Fruit fly (Drosophila melanogaster): ENCODE measurements around the gene CG3097.

CG3097 gene

DNA sequence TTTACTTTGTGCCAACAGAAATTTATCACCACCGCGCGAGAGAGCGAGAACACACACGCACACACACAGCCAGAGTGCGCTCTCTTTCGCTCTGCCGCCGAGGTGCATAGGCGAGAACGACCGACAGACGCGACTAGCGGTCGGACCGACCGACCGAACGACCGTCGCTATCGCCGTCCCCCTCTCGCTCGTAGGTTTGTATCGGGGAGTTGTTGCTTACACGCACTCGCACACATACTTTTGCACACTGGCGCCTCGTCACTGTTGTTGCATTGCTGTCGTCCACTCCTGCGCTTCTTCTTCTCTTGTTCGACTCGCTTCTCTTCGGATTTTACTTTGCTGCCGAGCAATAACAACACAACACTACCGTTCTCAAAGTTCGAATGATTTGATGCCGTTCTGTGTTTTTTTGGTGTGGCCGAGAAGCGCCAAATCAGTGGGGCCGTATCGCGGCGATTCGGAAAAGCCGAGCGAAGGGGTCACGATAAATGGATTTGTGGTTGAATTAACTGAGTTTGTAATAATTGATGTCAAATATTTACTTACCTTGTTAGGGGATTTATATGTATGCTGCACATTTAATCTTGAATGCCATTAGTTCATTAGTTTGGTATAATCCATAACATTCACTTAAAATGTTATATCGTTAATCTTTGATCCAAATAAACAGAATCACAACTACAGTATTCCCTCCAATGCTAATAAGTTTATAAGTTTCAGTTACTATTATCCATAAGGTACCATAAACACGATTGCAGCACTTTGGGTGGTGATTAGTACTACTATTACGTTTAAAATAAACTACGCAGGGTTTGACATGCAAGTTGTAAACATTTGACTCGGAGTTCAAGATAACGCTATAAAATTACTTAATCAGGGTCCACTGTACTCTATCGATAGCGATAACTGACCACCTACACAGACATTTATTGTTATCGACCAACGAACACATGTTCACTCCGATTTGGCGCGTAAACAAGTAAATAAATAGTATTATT is 23.4 kb downstream of the CG3097 start, which contains the start of the genes IntS6 and Rtel1:
TSS of gene IntS6 (minus strand) at position 391 of the 998 bp plus-strand sequence.
TSS of gene Rtel1 (plus strand) at position 884 of the 998 bp plus-strand sequence.
- TF ChIP-seq psq (optimal IDR thresholded peaks at IDR 0.05) = no peak
- no peak for TF ChIP-seq Sin3A (optimal IDR thresholded peaks at IDR 0.05)
- no peak for TF ChIP-seq ttk (optimal IDR thresholded peaks at IDR 0.05)
- TF ChIP-seq Myc (optimal IDR thresholded peaks at IDR 0.05) = no peak
- TF ChIP-seq h (optimal IDR thresholded peaks at IDR 0.05) = no peak
- TF ChIP-seq insv (optimal IDR thresholded peaks at IDR 0.05) = no peak

DNA sequence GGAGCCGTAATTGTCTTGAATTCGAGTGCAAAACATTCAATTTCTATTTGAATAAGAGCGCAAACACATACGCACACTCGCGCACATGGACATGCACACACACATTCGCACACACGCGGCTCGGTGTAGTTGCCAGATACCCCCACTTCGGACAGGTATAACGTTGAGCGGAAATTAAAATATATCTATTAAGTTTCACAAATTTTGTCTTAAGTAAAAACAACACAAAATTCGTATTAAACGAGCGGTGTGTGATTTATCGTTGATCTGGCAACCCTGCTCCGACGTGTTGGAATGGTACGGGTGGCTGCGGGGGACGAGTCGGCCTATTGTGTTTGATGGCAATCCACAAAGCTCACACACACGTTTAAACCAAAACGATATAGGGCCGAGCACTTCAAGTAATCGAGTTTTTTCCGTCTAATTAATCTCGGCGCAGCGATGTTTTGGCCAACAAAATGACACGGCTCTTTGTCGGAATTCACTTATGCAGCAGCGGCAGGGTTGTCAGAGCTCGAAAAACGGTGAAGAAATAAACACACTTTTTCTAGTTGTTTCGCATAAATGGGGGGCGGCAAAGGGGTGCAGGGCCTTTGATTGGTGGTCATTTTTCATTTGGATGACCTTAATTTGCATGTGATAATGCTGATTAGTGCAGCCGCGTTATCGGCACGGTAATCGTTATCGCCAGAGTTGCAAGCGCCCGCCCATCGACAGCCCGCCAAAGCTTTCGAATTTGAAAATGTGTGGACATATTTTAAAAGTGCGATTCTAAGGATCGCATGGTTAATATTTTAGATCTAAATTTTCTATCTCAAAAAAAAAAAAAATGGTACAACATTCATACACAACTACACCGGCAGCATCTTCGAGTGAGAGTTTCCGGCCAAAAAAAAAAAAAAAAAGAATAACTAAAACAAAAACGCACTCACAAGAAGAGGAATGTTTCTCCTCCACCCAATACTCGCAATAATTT is 24.5 kb downstream of the CG3097 start:
- no peak for TF ChIP-seq Myc (optimal IDR thresholded peaks at IDR 0.05)
- TF ChIP-seq ttk (optimal IDR thresholded peaks at IDR 0.05) = no peak
- no peak for TF ChIP-seq insv (optimal IDR thresholded peaks at IDR 0.05)
- TF ChIP-seq Sin3A (optimal IDR thresholded peaks at IDR 0.05) = no peak

DNA sequence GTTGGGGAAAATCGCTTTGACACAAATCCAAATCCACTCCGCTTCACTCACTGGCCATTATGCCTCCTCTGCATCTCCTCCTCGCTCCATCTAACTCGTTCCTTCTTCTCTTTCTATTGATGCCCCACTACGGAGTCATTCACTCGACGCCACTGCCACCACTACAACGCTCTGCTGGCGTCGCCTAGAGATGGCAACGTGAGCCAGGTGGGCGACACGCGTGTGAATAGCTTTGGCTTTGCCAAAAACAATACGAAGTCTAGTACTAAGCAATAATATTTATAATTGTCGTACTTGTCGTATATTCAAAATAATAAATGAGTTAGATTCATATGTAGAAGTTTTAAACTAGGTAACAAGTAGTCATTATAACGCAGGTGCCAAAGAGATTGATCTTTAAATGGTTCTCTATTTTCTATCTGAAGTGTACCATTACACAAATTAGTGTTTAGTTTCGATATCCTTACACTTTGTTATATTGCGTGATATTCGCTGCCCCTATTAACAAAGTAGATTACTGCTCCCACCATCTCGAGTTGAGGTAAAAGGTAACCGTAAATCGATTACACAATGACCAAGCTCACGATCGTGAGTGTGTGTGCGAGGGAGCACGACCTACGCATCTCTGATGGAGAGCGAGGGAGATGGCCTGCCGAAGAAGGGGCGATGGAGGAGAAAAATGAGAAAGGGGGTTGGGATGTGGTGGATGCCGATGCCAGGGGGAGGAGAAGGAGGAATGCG is 25.4 kb downstream of the CG3097 start:
- no peak for TF ChIP-seq insv (optimal IDR thresholded peaks at IDR 0.05)
- no peak for TF ChIP-seq Sin3A (optimal IDR thresholded peaks at IDR 0.05)
- no peak for TF ChIP-seq Myc (optimal IDR thresholded peaks at IDR 0.05)
- TF ChIP-seq psq (optimal IDR thresholded peaks at IDR 0.05) = no peak
- no peak for TF ChIP-seq h (optimal IDR thresholded peaks at IDR 0.05)
- no peak for TF ChIP-seq ttk (optimal IDR thresholded peaks at IDR 0.05)

DNA sequence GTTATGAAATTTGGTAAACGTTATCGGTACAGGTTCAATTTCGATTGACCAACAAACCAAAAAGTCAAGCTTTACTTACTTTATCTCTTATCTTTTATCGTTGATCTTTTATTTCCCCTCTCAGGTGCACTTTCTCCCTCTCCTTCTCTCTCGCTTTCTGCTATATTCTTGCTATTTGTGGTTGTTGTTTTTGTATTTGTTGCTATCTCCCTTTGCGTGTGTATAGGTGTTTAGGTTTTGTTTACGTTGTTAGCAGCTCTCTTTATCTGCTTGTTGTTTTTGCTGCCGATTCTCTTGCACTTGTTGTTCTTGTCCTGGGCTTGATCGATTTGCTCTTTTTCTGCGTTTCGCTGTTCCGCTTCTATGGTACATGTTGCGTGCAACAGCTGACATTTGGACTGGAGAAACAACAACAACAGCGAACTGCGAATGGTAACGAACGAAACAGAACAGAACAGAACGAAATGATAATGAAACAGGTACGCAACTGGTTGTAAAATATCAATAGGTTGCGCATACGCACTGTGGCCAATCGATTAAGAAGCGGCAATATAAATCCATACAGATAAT is 26.2 kb downstream of the CG3097 start:
- TF ChIP-seq insv (optimal IDR thresholded peaks at IDR 0.05) (no peak), Myc (optimal IDR thresholded peaks at IDR 0.05) (no peak), psq (optimal IDR thresholded peaks at IDR 0.05) (no peak), ttk (optimal IDR thresholded peaks at IDR 0.05) (no peak), h (optimal IDR thresholded peaks at IDR 0.05) (no peak), Sin3A (optimal IDR thresholded peaks at IDR 0.05) (no peak)

DNA sequence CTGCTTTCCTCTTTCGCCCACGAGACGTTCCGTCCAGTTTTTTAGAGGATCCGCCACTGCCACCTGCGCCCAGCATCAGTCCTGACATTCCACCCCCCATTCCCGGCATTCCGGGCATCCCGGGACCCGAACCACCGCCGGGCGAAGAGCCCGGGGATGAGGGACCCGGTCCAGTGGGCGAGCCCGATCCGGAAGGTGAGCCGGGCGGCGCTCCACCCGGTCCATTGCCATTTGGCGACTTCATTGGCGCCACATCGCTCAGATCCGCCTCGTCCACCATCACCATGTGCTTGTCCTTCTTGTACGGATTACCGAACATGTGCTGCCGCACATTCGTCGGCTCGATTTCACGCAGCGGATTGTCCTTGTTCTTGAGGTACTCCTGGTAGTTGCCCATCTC is 29.0 kb downstream of the CG3097 start:
- no peak for TF ChIP-seq ttk (optimal IDR thresholded peaks at IDR 0.05)
- no peak for TF ChIP-seq Sin3A (optimal IDR thresholded peaks at IDR 0.05)
- TF ChIP-seq h (optimal IDR thresholded peaks at IDR 0.05) = no peak
- TF ChIP-seq Myc (optimal IDR thresholded peaks at IDR 0.05) = no peak
- TF ChIP-seq insv (optimal IDR thresholded peaks at IDR 0.05) = no peak
- no peak for TF ChIP-seq psq (optimal IDR thresholded peaks at IDR 0.05)

DNA sequence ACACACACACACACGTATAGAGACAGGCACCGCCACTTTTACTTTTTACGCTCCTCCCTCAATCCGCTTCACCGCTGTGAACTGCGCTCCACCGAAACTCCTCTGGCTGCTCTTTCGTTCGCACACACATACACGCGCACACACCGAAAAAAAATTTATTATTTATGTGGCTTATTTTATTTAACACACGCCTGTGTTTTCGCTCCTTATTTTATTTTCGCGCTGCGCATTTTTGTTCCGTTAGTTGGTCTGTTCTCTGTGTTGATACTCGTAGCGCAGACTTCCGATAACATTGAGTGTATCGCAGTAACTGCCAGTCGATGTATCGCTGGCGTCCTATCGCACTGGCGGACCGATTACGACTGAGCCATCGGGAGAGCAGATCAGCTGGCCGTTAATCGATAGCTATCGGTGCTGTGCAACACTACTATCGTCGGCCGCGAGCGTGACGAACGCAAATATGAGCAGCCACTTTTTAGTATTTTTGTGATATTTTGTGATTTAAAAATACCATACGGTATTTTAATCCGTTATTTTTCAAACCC is 32.8 kb downstream of the CG3097 start, which contains the start of gene Snx27:
TSS of gene Snx27 (minus strand) at position 356 of the 545 bp plus-strand sequence.
- TF ChIP-seq Myc (optimal IDR thresholded peaks at IDR 0.05) (no peak), Sin3A (optimal IDR thresholded peaks at IDR 0.05) (no peak), insv (optimal IDR thresholded peaks at IDR 0.05) (no peak), ttk (optimal IDR thresholded peaks at IDR 0.05) (no peak), psq (optimal IDR thresholded peaks at IDR 0.05) (no peak), h (optimal IDR thresholded peaks at IDR 0.05) (no peak)

DNA sequence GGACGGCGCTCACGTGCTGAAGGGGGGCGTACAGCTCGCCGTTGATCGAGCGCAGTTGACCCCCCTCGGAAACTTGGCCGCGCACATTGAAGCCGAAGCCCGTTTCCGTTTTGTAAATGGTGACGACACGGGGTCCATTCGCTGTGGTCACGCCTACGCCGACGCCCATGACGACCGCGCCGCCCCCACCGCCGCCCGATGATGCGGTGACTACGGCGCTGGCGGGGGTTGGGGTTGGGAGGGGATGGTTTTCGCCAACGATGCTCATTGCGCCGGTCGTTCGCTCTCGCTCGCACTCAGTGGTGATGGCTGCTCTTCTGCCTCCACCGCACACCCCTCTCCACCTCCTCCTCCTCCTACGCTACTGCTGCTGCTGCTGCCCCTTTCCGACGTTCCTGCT is 33.4 kb downstream of the CG3097 start:
- TF ChIP-seq Myc (optimal IDR thresholded peaks at IDR 0.05) (no peak), Sin3A (optimal IDR thresholded peaks at IDR 0.05) (no peak), ttk (optimal IDR thresholded peaks at IDR 0.05) (no peak), psq (optimal IDR thresholded peaks at IDR 0.05) (no peak), insv (optimal IDR thresholded peaks at IDR 0.05) (no peak), h (optimal IDR thresholded peaks at IDR 0.05) (no peak)

DNA sequence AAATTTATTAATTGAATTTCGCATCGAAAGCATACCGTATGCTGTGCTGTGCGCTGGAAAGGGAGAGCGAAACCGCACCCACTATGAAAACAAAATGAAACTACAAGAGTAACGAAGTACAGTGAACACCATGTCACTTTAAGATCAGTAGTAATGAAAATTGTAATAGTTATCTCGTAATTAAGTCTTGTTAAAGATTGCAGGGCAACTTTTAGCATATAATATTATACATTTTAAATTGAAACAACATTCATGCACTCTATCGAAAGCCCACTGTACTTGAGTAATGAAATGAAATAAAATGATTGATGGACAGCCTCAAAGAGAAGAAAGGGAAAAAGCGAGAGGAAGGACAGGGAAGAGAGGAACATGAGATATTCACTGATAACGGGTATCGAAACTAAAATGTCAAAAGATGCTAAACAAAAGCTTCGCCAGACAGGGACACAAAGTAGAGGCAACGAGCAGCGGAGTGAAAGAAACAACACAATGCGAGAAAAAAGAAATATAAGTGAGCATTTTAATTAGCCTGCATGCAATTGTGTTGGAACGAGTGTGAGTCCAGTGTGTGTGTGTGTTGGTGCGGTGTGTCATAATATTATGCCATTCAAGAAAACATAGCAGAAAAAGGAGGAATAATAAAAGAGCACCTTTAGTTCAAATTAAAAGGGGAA is 35.2 kb downstream of the CG3097 start:
- no peak for TF ChIP-seq insv (optimal IDR thresholded peaks at IDR 0.05)
- no peak for TF ChIP-seq Sin3A (optimal IDR thresholded peaks at IDR 0.05)
- no peak for TF ChIP-seq Myc (optimal IDR thresholded peaks at IDR 0.05)
- no peak for TF ChIP-seq ttk (optimal IDR thresholded peaks at IDR 0.05)
- no peak for TF ChIP-seq psq (optimal IDR thresholded peaks at IDR 0.05)
- TF ChIP-seq h (optimal IDR thresholded peaks at IDR 0.05) = no peak

DNA sequence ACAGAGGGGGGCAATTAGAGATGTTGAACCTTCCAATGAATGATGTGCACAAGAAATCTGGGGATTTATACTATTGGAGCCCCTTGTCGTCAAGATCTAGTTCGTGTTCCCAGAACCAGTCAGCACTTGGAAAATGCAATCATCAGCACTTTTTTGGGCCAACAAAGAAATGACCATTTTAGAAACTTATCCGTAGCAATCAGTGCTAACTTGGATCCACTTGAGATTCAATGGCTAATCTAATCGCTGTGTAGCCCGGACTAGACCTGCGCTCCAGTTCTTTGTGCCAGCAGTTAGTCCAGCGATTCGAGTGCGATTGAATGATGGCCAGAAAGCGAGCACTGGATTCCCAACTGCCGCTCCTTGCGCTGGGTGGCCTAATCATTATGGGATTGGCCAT is 38.1 kb downstream of the CG3097 start, which contains the start of gene CG15773:
TSS of gene CG15773 (plus strand) at position 301 of the 400 bp plus-strand sequence.
- TF ChIP-seq ttk (optimal IDR thresholded peaks at IDR 0.05) = no peak
- TF ChIP-seq Sin3A (optimal IDR thresholded peaks at IDR 0.05) = no peak
- no peak for TF ChIP-seq insv (optimal IDR thresholded peaks at IDR 0.05)
- TF ChIP-seq Myc (optimal IDR thresholded peaks at IDR 0.05) = no peak
- TF ChIP-seq psq (optimal IDR thresholded peaks at IDR 0.05) = no peak
- TF ChIP-seq h (optimal IDR thresholded peaks at IDR 0.05) = no peak

DNA sequence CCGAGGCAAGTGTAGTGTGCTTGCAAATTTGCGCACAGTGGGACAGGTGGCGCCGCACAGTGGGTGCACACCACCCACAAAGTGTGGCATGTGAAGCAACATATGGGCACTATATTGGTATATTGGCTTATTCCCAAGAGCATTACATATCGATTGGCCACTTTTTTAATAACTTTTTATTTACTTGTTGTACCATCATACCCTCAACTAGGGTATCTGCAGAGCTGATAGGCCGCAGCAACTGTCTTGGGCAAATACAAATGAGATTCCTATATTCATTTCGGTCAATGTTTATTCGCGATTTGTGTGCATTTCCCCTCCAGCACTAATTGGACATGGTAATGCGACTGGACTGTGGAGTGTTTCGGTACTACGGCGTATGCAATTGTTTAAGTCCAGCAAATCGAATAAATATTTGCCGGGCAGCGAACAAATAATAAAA is 45.8 kb downstream of the CG3097 start:
- no peak for TF ChIP-seq h (optimal IDR thresholded peaks at IDR 0.05)
- no peak for TF ChIP-seq insv (optimal IDR thresholded peaks at IDR 0.05)

Data from Kc167 (cell line).